ENCODE assay signal across 4 fruit fly cellular contexts in genomic region chr3R:14041036-14041435, dm6.
TF ChIP-seq lines count a peak whose summit lies in the region.

No protein-coding gene starts in this region.

- no peak for TF ChIP-seq CTCF in whole organism, embryonic (GFP tag; optimal IDR thresholded peaks at IDR 0.05; lab: Kevin White, UChicago)

TF ChIP-seq in whole organism, embryonic, 481 proteins besides CTCF, POLR2A, EP300 and RAD21 (continues in another document):
- TF ChIP-seq corto (GFP tag; optimal IDR thresholded peaks at IDR 0.05; lab: Kevin White, UChicago) (no peak), Mrtf (GFP tag; IDR thresholded peaks at IDR 0.05; lab: Robert Waterston, UW) (peak; percentile 48; the same call in 1 of the 3 replicates), crp (GFP tag; optimal IDR thresholded peaks at IDR 0.05; lab: Kevin White, UChicago) (no peak), B-H2 (GFP tag; optimal IDR thresholded peaks at IDR 0.05; lab: Kevin White, UChicago) (no peak), CG6813 (GFP tag; optimal IDR thresholded peaks at IDR 0.05; lab: Kevin White, UChicago) (no peak), ATbp (GFP tag; optimal IDR thresholded peaks at IDR 0.05; lab: Kevin White, UChicago) (no peak), Gsc (GFP tag; IDR thresholded peaks at IDR 0.05; lab: Robert Waterston, UW) (no peak), ftz-f1 (GFP tag; optimal IDR thresholded peaks at IDR 0.05; lab: Kevin White, UChicago) (no peak), ab (GFP tag; optimal IDR thresholded peaks at IDR 0.05; lab: Kevin White, UChicago) (no peak), CG7556 (GFP tag; optimal IDR thresholded peaks at IDR 0.05; lab: Kevin White, UChicago) (no peak), chif (GFP tag; optimal IDR thresholded peaks at IDR 0.05; lab: Kevin White, UChicago) (peak in 1 of 2 experiments; percentile 11), lilli (GFP tag; optimal IDR thresholded peaks at IDR 0.05; lab: Kevin White, UChicago) (peak; percentile 20), Stat92E (GFP tag; optimal IDR thresholded peaks at IDR 0.05; lab: Kevin White, UChicago) (no peak), Hr3 (GFP tag; optimal IDR thresholded peaks at IDR 0.05; lab: Kevin White, UChicago) (peak; percentile 13), bab2 (GFP tag; optimal IDR thresholded peaks at IDR 0.05; lab: Kevin White, UChicago) (no peak), unpg (GFP tag; optimal IDR thresholded peaks at IDR 0.05; lab: Kevin White, UChicago) (peak; percentile 35), D (optimal IDR thresholded peaks at IDR 0.05; lab: Kevin White, UChicago) (no peak), D (GFP tag; optimal IDR thresholded peaks at IDR 0.05; lab: Kevin White, UChicago) (no peak), al (GFP tag; IDR thresholded peaks at IDR 0.05; lab: Robert Waterston, UW) (no peak), Vsx1 (GFP tag; optimal IDR thresholded peaks at IDR 0.05; lab: Kevin White, UChicago) (no peak), kni (GFP tag; optimal IDR thresholded peaks at IDR 0.05; lab: Kevin White, UChicago) (no peak), CG11695 (GFP tag; IDR thresholded peaks at IDR 0.05; lab: Robert Waterston, UW) (no peak), CG12769 (tag; optimal IDR thresholded peaks at IDR 0.05; lab: Kevin White, UChicago) (peak; percentile 58)

TF ChIP-seq in whole organism, prepupa, 60 proteins besides CTCF, POLR2A, EP300 and RAD21 (continues in another document):
- TF ChIP-seq topi (GFP tag; optimal IDR thresholded peaks at IDR 0.05; lab: Kevin White, UChicago) (no peak), Smox (GFP tag; optimal IDR thresholded peaks at IDR 0.05; lab: Kevin White, UChicago) (no peak), dac (GFP tag; optimal IDR thresholded peaks at IDR 0.05; lab: Kevin White, UChicago) (no peak), CG11902 (GFP tag; optimal IDR thresholded peaks at IDR 0.05; lab: Kevin White, UChicago) (no peak), fkh (GFP tag; optimal IDR thresholded peaks at IDR 0.05; lab: Kevin White, UChicago) (no peak), acj6 (GFP tag; optimal IDR thresholded peaks at IDR 0.05; lab: Kevin White, UChicago) (peak; percentile 40), CG32006 (GFP tag; optimal IDR thresholded peaks at IDR 0.05; lab: Kevin White, UChicago) (no peak), Ets21C (GFP tag; optimal IDR thresholded peaks at IDR 0.05; lab: Kevin White, UChicago) (no peak), Sox14 (GFP tag; optimal IDR thresholded peaks at IDR 0.05; lab: Kevin White, UChicago) (peak; percentile 7), CG16779 (tag; optimal IDR thresholded peaks at IDR 0.05; lab: Kevin White, UChicago) (no peak), Eip78C (GFP tag; lab: Kevin White, UChicago) (peak; percentile 49), dsx (GFP tag; optimal IDR thresholded peaks at IDR 0.05; lab: Kevin White, UChicago; ENCODE audit: poor library complexity, severe bottlenecking) (no peak), Sox102F (GFP tag; optimal IDR thresholded peaks at IDR 0.05; lab: Kevin White, UChicago) (peak; percentile 5), Hr38 (GFP tag; optimal IDR thresholded peaks at IDR 0.05; lab: Kevin White, UChicago) (no peak), CG31627 (GFP tag; optimal IDR thresholded peaks at IDR 0.05; lab: Kevin White, UChicago) (peak; percentile 29), CG4318 (GFP tag; optimal IDR thresholded peaks at IDR 0.05; lab: Kevin White, UChicago) (no peak), CG8119 (GFP tag; IDR thresholded peaks at IDR 0.05; lab: Robert Waterston, UW) (no peak), CG7368 (GFP tag; optimal IDR thresholded peaks at IDR 0.05; lab: Kevin White, UChicago) (no peak), CG6854 (GFP tag; optimal IDR thresholded peaks at IDR 0.05; lab: Kevin White, UChicago) (no peak), pdm3 (GFP tag; optimal IDR thresholded peaks at IDR 0.05; lab: Kevin White, UChicago) (peak; percentile 30), Lpt (GFP tag; optimal IDR thresholded peaks at IDR 0.05; lab: Kevin White, UChicago) (no peak), OdsH (GFP tag; optimal IDR thresholded peaks at IDR 0.05; lab: Kevin White, UChicago) (peak; percentile 33), Sox15 (GFP tag; optimal IDR thresholded peaks at IDR 0.05; lab: Kevin White, UChicago) (no peak), CG8319 (GFP tag; optimal IDR thresholded peaks at IDR 0.05; lab: Kevin White, UChicago) (no peak), CG11294 (GFP tag; IDR thresholded peaks at IDR 0.05; lab: Robert Waterston, UW) (no peak)

TF ChIP-seq in whole organism, pupa, 21 proteins besides CTCF, POLR2A, EP300 and RAD21:
- TF ChIP-seq CG15710 (tag; optimal IDR thresholded peaks at IDR 0.05; lab: Kevin White, UChicago) (peak; percentile 6), CG17806 (tag; optimal IDR thresholded peaks at IDR 0.05; lab: Kevin White, UChicago) (no peak)

TF ChIP-seq in whole organism, wandering third instar larva, 38 proteins besides CTCF, POLR2A, EP300 and RAD21:
- no peak for TF ChIP-seq Myc (optimal IDR thresholded peaks at IDR 0.05; lab: Kevin White, UChicago)
- TF ChIP-seq HLH106 (tag; optimal IDR thresholded peaks at IDR 0.05; lab: Kevin White, UChicago), result peak; percentile 29
- no peak for TF ChIP-seq CG32264 (GFP tag; optimal IDR thresholded peaks at IDR 0.05; lab: Kevin White, UChicago)
- TF ChIP-seq Jra (GFP tag; optimal IDR thresholded peaks at IDR 0.05; lab: Kevin White, UChicago), result no peak
- peak; percentile 4 for TF ChIP-seq h (GFP tag; optimal IDR thresholded peaks at IDR 0.05; lab: Kevin White, UChicago)

Comparison
In these comparisons a context has a peak if more than half of its experiments do, and no peak if none do; other contexts are left out.
1. Of the 7 proteins assayed by ChIP-seq in both whole organism, embryonic and whole organism, prepupa: peak only in whole organism, embryonic: none; only in whole organism, prepupa: Hr39; in both: Sox102F; in neither: 5.